Worm (Caenorhabditis elegans) whole organism, young adult: Measurements from ENCODE around the gene C05D9.7.

Source experiments
- B0261.1 ChIP-seq: sonication (generic microtip); optimal IDR thresholded peaks from 2 replicates; lab custom pipeline; 2016; ENCODE audit warnings: mild to moderate bottlenecking, missing genetic modification characterization, moderate library complexity, missing compliant biosample characterization
- D2030.7 ChIP-seq: fragments of 200-800 bp; sonication (Bioruptor generic); IDR thresholded peaks from 2 replicates; pipeline ENCODE4 v1.3.6; 2022; ENCODE audit warnings: missing genetic modification reagents, missing genetic modification characterization, missing compliant biosample characterization
- F37B4.10 ChIP-seq: fragments of 200-800 bp; sonication (Bioruptor generic); IDR thresholded peaks from 2 replicates; pipeline ENCODE4 v1.3.6; 2022; ENCODE audit warnings: missing genetic modification characterization, missing compliant biosample characterization
- F49E8.2 ChIP-seq: sonication (generic microtip); optimal IDR thresholded peaks from 3 replicates; lab custom pipeline; 2017; ENCODE audit warnings: missing genetic modification characterization, mild to moderate bottlenecking, missing compliant biosample characterization, antibody characterized with exemption, moderate library complexity; ENCODE audit not compliant: insufficient read depth
- K11D2.4 ChIP-seq: fragments of 200-800 bp; sonication (Bioruptor generic); IDR thresholded peaks from 2 replicates; pipeline ENCODE4 v1.3.6; 2022; ENCODE audit warnings: missing genetic modification reagents, missing genetic modification characterization, missing compliant biosample characterization
- K12H6.12 ChIP-seq: fragments of 200-800 bp; sonication (Bioruptor generic); optimal IDR thresholded peaks from 2 replicates; lab custom pipeline; 2018; ENCODE audit warnings: mild to moderate bottlenecking, missing genetic modification characterization, missing compliant biosample characterization
- Y53G8AR.9 ChIP-seq: fragments of 200-800 bp; sonication (Bioruptor generic); conservative IDR thresholded peaks from 2 replicates; pipeline ENCODE4 v1.3.6; 2022; ENCODE audit warnings: missing genetic modification reagents, missing genetic modification characterization, missing compliant biosample characterization
- Y95B8A.8 ChIP-seq: fragments of 200-800 bp; sonication (Bioruptor generic); IDR thresholded peaks from 2 replicates; pipeline ENCODE4 v1.3.6; 2022; ENCODE audit warnings: missing genetic modification reagents, missing genetic modification characterization, missing compliant biosample characterization
- bed-2 ChIP-seq: fragments of 200-800 bp; sonication (Bioruptor generic); IDR thresholded peaks from 2 replicates; pipeline ENCODE4 v1.3.6; 2022; ENCODE audit warnings: missing genetic modification reagents, missing genetic modification characterization, missing compliant biosample characterization
- ccch-3 ChIP-seq: fragments of 200-800 bp; sonication (Bioruptor generic); optimal IDR thresholded peaks from 2 replicates; lab custom pipeline; 2018; ENCODE audit warnings: mild to moderate bottlenecking, missing genetic modification characterization, missing compliant biosample characterization
- ceh-100 ChIP-seq: fragments of 200-800 bp; sonication (Bioruptor generic); IDR thresholded peaks from 2 replicates; pipeline ENCODE4 v1.3.6; 2022; ENCODE audit warnings: missing genetic modification reagents, missing genetic modification characterization, missing compliant biosample characterization
- ceh-79 ChIP-seq: sonication (generic microtip); optimal IDR thresholded peaks from 2 replicates; lab custom pipeline; 2017; ENCODE audit warnings: mild to moderate bottlenecking, missing genetic modification characterization, missing compliant biosample characterization
- egl-44 ChIP-seq: fragments of 200-800 bp; sonication (Bioruptor generic); IDR thresholded peaks from 2 replicates; pipeline ENCODE4 v1.3.6; 2022; ENCODE audit warnings: missing genetic modification reagents, missing genetic modification characterization, missing compliant biosample characterization
- egrh-3 ChIP-seq: fragments of 200-800 bp; sonication (Bioruptor generic); IDR thresholded peaks from 2 replicates; pipeline ENCODE4 v1.3.6; 2022; ENCODE audit warnings: missing genetic modification reagents, missing genetic modification characterization, missing compliant biosample characterization
- him-1 ChIP-seq: sonication (generic microtip); optimal IDR thresholded peaks from 2 replicates; lab custom pipeline; 2016; ENCODE audit warnings: missing genotype, missing genetic modification reagents, missing genetic modification characterization, missing compliant biosample characterization
- hmg-1.2 ChIP-seq: fragments of 200-800 bp; sonication (Bioruptor generic); IDR thresholded peaks from 2 replicates; pipeline ENCODE4 v1.3.6; 2022; ENCODE audit warnings: missing genetic modification reagents, missing genetic modification characterization, missing compliant biosample characterization
- hmg-20 ChIP-seq: fragments of 200-800 bp; sonication (Bioruptor generic); IDR thresholded peaks from 2 replicates; pipeline ENCODE4 v1.3.6; 2022; ENCODE audit warnings: missing genetic modification reagents, missing genetic modification characterization, missing compliant biosample characterization
- lin-26 ChIP-seq: fragments of 200-800 bp; sonication (Bioruptor generic); IDR thresholded peaks from 2 replicates; pipeline ENCODE4 v1.3.6; 2022; ENCODE audit warnings: missing genetic modification reagents, missing genetic modification characterization, missing compliant biosample characterization
- lir-1 ChIP-seq: fragments of 200-800 bp; sonication (Bioruptor generic); conservative IDR thresholded peaks from 2 replicates; pipeline ENCODE4 v1.3.6; 2022; ENCODE audit warnings: missing genetic modification reagents, missing genetic modification characterization, missing compliant biosample characterization
- mxl-1 ChIP-seq: sonication (generic microtip); optimal IDR thresholded peaks from 2 replicates; lab custom pipeline; 2016; ENCODE audit warnings: missing genetic modification characterization, missing compliant biosample characterization
- nfyb-1 ChIP-seq: fragments of 200-800 bp; sonication (Bioruptor generic); IDR thresholded peaks from 2 replicates; pipeline ENCODE4 v1.3.6; 2022; ENCODE audit warnings: missing genetic modification reagents, missing genetic modification characterization, missing compliant biosample characterization
- nhr-27 ChIP-seq: fragments of 200-800 bp; sonication (Bioruptor generic); optimal IDR thresholded peaks from 2 replicates; lab custom pipeline; 2018; ENCODE audit warnings: mild to moderate bottlenecking, missing genetic modification characterization, moderate library complexity, missing compliant biosample characterization
- pbrm-1 ChIP-seq: fragments of 200-800 bp; sonication (Bioruptor generic); IDR thresholded peaks from 2 replicates; pipeline ENCODE4 v1.3.6; 2022; ENCODE audit warnings: missing genetic modification reagents, missing genetic modification characterization, missing compliant biosample characterization
- rcor-1 ChIP-seq: fragments of 200-800 bp; sonication (Bioruptor generic); IDR thresholded peaks from 2 replicates; pipeline ENCODE4 v1.3.6; 2022; ENCODE audit warnings: missing genetic modification reagents, missing genetic modification characterization, missing compliant biosample characterization
- sea-2 ChIP-seq: fragments of 200-800 bp; sonication (Bioruptor generic); IDR thresholded peaks from 2 replicates; pipeline ENCODE4 v1.3.6; 2022; ENCODE audit warnings: missing genetic modification characterization, missing compliant biosample characterization
- snpc-1.1 ChIP-seq: sonication (generic microtip); optimal IDR thresholded peaks from 2 replicates; lab custom pipeline; 2017; ENCODE audit warnings: missing genetic modification characterization, mild to moderate bottlenecking, missing compliant biosample characterization, antibody characterized with exemption, moderate library complexity, missing genotype, missing genetic modification reagents; ENCODE audit not compliant: insufficient read depth
- tlf-1 ChIP-seq: fragments of 200-800 bp; sonication (Bioruptor generic); optimal IDR thresholded peaks from 2 replicates; lab custom pipeline; 2018; ENCODE audit warnings: mild to moderate bottlenecking, missing genetic modification characterization, missing compliant biosample characterization
- unc-62 ChIP-seq: fragments of 150-350 bp; optimal IDR thresholded peaks from 2 replicates; lab custom pipeline; 2014; ENCODE audit warnings: missing biosample characterization, missing genetic modification reagents, missing genetic modification characterization
- ztf-25 ChIP-seq: fragments of 200-800 bp; sonication (Bioruptor generic); IDR thresholded peaks from 2 replicates; pipeline ENCODE4 v1.3.6; 2022; ENCODE audit warnings: missing genetic modification reagents, missing genetic modification characterization, missing compliant biosample characterization
- ztf-28 ChIP-seq: fragments of 200-800 bp; sonication (Bioruptor generic); IDR thresholded peaks from 2 replicates; pipeline ENCODE4 v1.3.6; 2022; ENCODE audit warnings: missing genetic modification reagents, missing genetic modification characterization, missing compliant biosample characterization
- ztf-3 ChIP-seq: fragments of 200-800 bp; sonication (Bioruptor generic); optimal IDR thresholded peaks from 2 replicates; lab custom pipeline; 2018; ENCODE audit warnings: mild to moderate bottlenecking, missing genetic modification characterization, missing compliant biosample characterization
- ztf-6 ChIP-seq: fragments of 200-800 bp; sonication (Bioruptor generic); IDR thresholded peaks from 2 replicates; pipeline ENCODE4 v1.3.6; 2022; ENCODE audit warnings: missing genetic modification reagents, missing genetic modification characterization, missing compliant biosample characterization

C05D9.7 gene

DNA sequence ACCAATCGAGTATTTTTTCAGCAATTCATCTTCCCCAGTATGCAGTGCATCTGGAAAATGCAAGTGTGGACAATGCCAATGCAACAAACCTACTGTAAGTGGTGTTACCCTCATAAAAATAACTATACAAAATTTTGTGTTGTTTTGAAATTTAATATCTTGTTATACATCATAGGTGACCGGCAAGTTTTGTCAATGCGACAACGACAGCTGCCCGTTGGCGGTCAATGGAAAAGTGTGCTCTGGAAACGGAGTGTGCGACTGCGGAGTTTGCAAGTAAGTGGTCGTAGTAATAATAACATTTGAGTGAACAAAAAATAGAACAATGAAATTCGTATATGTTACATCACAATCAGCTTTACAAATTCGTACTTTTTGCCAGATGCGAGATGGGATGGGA, 4.0 kb downstream of the C05D9.7 start:
- TF ChIP-seq rcor-1 (GFP tag; lab: Robert Waterston, UW) (no peak), nhr-27 (no peak)

DNA sequence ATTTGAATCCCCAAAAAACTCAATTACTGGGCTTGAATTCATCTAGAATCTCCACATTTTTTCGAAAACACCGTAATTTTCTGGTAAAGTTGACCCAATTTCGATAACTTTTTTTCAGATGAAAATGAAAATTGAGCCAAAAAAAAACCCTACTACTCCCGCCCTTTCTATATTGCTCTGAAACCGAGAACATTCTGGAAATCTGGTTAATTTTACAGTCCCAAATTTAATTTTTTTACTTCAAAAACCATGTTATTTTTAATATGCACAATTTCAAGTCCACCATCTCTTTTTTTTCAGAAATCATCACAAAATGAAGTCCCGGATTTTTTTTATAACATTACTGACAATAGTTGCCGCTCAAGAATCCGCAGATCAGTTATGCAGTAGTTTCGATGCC, 7.6 kb downstream of the C05D9.7 start, which contains the start of gene C05D9.3:
Gene C05D9.3 (plus strand): TSS at position 301 of the 400 bp plus-strand sequence.
- TF ChIP-seq ztf-3, result no peak
- no peak for TF ChIP-seq unc-62
- TF ChIP-seq D2030.7 (GFP tag; lab: Robert Waterston, UW), result no peak
- TF ChIP-seq lir-1 (GFP tag; lab: Robert Waterston, UW), result no peak

DNA sequence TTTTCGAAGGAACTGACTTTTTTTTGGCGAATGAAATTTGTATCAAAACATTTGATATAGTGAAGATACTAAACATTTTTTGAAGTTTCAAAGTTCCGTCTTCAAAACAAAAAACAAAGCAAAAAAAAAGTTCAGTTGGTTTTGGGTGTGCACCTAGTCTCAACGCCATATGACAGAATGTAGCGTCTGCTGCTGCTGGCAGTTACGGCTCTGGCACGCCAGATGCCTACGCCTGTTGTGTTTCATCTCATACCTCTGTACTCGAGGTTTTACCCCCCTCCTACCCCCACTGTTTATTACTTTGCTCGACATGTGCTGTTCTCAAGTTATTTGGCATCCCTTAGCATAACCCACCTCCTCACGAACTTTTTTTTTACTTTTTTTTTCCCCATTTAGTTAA, 8.5 kb downstream of the C05D9.7 start:
- TF ChIP-seq ccch-3, result no peak
- TF ChIP-seq hmg-20 (GFP tag; lab: Robert Waterston, UW), result no peak

DNA sequence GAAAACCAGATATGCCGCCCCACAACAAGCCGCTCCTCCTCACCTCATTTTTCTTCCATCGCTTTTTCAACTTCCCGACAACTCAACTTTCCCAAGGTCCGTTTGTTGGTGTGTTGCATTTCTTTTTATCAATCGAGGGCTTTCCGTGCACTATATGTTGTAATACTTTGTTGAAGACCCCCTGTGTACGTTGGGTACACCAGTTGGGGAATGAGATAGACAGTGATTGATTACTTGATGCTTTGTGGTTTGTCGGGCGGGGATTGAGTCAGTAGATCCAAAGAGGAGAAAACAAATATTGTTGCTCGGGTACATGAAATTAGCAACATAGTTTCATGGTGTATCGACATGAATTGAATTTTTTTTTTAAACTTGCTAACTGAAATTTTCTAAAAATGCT, 10.3 kb downstream of the C05D9.7 start:
- TF ChIP-seq Y53G8AR.9 (GFP tag; lab: Robert Waterston, UW), result no peak
- TF ChIP-seq ztf-6 (GFP tag; lab: Robert Waterston, UW), result no peak
- no peak for TF ChIP-seq F37B4.10 (GFP tag; lab: Robert Waterston, UW)
- TF ChIP-seq snpc-1.1, result no peak
- no peak for TF ChIP-seq bed-2 (GFP tag; lab: Robert Waterston, UW)
- no peak for TF ChIP-seq F49E8.2
- TF ChIP-seq K11D2.4, result no peak
- no peak for TF ChIP-seq nfyb-1 (GFP tag; lab: Robert Waterston, UW)
- TF ChIP-seq tlf-1, result no peak

DNA sequence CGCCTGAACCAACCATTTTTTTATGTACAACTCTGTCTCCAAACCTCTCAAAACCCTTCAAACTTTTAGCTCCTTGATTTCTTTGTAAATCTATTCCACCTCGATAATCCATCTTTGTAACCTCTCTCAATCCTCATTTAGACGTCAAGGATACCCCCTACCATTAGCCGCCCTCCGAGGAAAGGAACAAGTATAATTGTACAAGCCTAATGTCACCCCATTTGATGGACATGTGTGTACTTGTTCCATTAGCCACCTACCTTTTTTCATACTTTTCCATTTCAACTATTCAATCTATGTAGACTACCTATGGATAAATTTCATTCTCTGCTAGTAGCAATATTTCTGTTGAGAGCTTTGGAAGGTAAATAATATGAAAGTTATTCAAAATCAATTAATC, 11.4 kb downstream of the C05D9.7 start, which contains the start of gene C05D9.4:
Gene C05D9.4 (plus strand): TSS at position 301 of the 400 bp plus-strand sequence.
- TF ChIP-seq snpc-1.1, result no peak
- no peak for TF ChIP-seq pbrm-1 (GFP tag; lab: Robert Waterston, UW)
- TF ChIP-seq Y95B8A.8 (GFP tag; lab: Robert Waterston, UW), result no peak
- TF ChIP-seq sea-2, result no peak
- no peak for TF ChIP-seq mxl-1 (tag; lab: Kevin White, UChicago)
- TF ChIP-seq egl-44, result no peak
- TF ChIP-seq hmg-1.2 (GFP tag; lab: Robert Waterston, UW), result no peak

DNA sequence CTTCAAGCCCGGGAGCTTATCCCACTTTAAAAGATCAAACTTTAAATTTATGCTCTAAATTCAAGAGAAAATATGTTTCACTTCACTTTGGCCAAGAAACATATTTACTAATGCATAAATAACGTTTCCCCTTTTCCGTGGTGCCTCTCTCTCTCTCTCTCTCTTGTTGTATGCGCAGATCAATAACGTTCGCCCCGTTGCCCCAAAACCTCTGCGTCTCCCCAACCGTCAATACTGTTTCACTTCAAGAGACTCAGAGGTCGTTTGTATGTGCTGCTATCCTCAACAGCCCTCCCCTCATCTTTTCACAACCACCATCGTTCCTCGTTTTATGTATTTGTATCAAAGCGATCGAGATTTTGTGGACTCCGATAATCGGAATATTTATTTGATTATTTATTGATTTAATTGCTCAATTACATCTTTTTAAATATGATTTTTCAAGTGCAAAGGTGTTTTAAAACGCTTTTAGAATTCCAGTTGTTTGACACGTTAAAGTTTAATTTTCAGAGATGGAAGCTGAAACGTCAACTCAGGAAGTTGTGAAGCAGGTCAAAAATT, 15.4 kb downstream of the C05D9.7 start, which contains the start of gene ife-4:
Gene ife-4 (plus strand): TSS at position 511 of the 561 bp plus-strand sequence.
- TF ChIP-seq hmg-20 (GFP tag; lab: Robert Waterston, UW) (no peak), hmg-1.2 (GFP tag; lab: Robert Waterston, UW) (peak; percentile 44; the same call in 1 of the 2 replicates), unc-62 (no peak), K12H6.12 (tag; lab: Kevin White, UChicago) (no peak), ztf-28 (GFP tag; lab: Robert Waterston, UW) (no peak)

DNA sequence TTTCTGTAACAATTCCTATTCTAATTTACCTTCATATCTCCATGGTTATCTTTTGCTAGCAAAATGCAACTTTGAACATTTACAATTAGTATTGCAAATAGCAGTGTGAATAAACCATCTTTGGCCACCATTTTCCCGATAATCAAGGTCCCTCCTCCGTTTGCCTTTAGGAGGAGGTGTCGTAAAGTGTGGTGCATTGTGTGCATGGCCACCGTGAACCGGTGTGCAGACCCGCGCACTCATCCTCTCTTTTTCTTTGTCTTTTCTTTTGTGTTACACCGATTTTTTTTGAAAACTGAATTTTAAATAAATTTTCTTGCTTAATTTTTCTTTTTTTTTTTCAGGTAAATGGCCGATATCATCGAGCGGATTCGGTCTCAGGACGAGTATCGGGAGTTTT, 22.4 kb downstream of the C05D9.7 start, which contains the start of the genes pigx-1 and rme-6:
Gene pigx-1 (minus strand): TSS at position 206 of the 400 bp plus-strand sequence.
Gene rme-6 (plus strand): TSS at position 345 of the 400 bp plus-strand sequence.
- TF ChIP-seq unc-62 (no peak), ztf-25 (no peak), ceh-100 (GFP tag; lab: Robert Waterston, UW) (no peak), ceh-79 (tag; lab: Kevin White, UChicago) (no peak), lin-26 (no peak), him-1 (tag; lab: Kevin White, UChicago) (no peak), B0261.1 (no peak), egrh-3 (no peak)
